Fruit fly (Drosophila melanogaster): Measurements from ENCODE around the gene CG12204.

The CG12204 gene

dm6 chrX:19494830-19495610 is 819 bp upstream of the CG12204 start, which contains the start of the genes ksh, CG14200 and Pfrx (continued):
- TF ChIP-seq lab (GFP tag; optimal IDR thresholded peaks at IDR 0.05) = no peak
- TF ChIP-seq CG11723 (GFP tag; optimal IDR thresholded peaks at IDR 0.05) = no peak
- no peak for TF ChIP-seq odd (GFP tag; optimal IDR thresholded peaks at IDR 0.05)
- no peak for TF ChIP-seq mirr (GFP tag; optimal IDR thresholded peaks at IDR 0.05)
- no peak for TF ChIP-seq sqz (GFP tag; optimal IDR thresholded peaks at IDR 0.05)
- TF ChIP-seq eyg (GFP tag; optimal IDR thresholded peaks at IDR 0.05) = no peak
- TF ChIP-seq CG42726 (GFP tag; IDR thresholded peaks at IDR 0.05; ENCODE audit: partially characterized antibody) = peak; percentile 94
- peak; percentile 45 for TF ChIP-seq E2f2 (GFP tag; IDR thresholded peaks at IDR 0.05)
- no peak for TF ChIP-seq Spps (tag; optimal IDR thresholded peaks at IDR 0.05)
- TF ChIP-seq CG9215 (GFP tag; IDR thresholded peaks at IDR 0.05) = no peak
- no peak for TF ChIP-seq CG16863 (GFP tag; optimal IDR thresholded peaks at IDR 0.05)
- TF ChIP-seq org-1 (GFP tag; optimal IDR thresholded peaks at IDR 0.05) = no peak
- no peak for TF ChIP-seq sim (GFP tag; IDR thresholded peaks at IDR 0.05)
- TF ChIP-seq unc-4 (GFP tag; IDR thresholded peaks at IDR 0.05; ENCODE audit: partially characterized antibody) = peak; percentile 79

- TF ChIP-seq CG15514 (GFP tag; optimal IDR thresholded peaks at IDR 0.05) (peak; percentile 85), CG7839 (tag; optimal IDR thresholded peaks at IDR 0.05) (no peak), CG31365 (tag; optimal IDR thresholded peaks at IDR 0.05) (no peak), Dref (GFP tag; IDR thresholded peaks at IDR 0.05) (peak; percentile 49), CG3163 (GFP tag; optimal IDR thresholded peaks at IDR 0.05) (no peak), lilli (GFP tag; optimal IDR thresholded peaks at IDR 0.05) (peak; percentile 31), CG17186 (GFP tag; optimal IDR thresholded peaks at IDR 0.05) (peak; percentile 41), sens (GFP tag) (peak; percentile 76), CG34224 (GFP tag; IDR thresholded peaks at IDR 0.05; ENCODE audit: partially characterized antibody) (0 out of 3 replicates have a peak, but pooled peaks have one; percentile 22), HLH54F (GFP tag; optimal IDR thresholded peaks at IDR 0.05) (peak; percentile 5), Sin3A (optimal IDR thresholded peaks at IDR 0.05) (peak; percentile 90), crp (GFP tag; optimal IDR thresholded peaks at IDR 0.05) (peak; percentile 54 to 92), unc-4 (GFP tag; IDR thresholded peaks at IDR 0.05; ENCODE audit: partially characterized antibody) (0 out of 2 replicates have a peak, but pooled peaks have one; percentile 22), insv (GFP tag; optimal IDR thresholded peaks at IDR 0.05) (peak; percentile 90 to 98), esg (GFP tag; conservative IDR thresholded peaks at IDR 0.05) (no peak), CG10267 (tag; optimal IDR thresholded peaks at IDR 0.05) (peak; percentile 54), trem (tag; optimal IDR thresholded peaks at IDR 0.05) (peak; percentile 1), slbo (GFP tag; IDR thresholded peaks at IDR 0.05) (no peak), Scr (GFP tag; IDR thresholded peaks at IDR 0.05; ENCODE audit: partially characterized antibody) (0 out of 2 replicates have a peak, but pooled peaks have one; percentile 19), CG14710 (tag; optimal IDR thresholded peaks at IDR 0.05) (peak; percentile 99), stwl (tag; optimal IDR thresholded peaks at IDR 0.05) (peak; percentile 23), NK7.1 (GFP tag; optimal IDR thresholded peaks at IDR 0.05) (no peak), crc (GFP tag; optimal IDR thresholded peaks at IDR 0.05) (no peak), hbn (GFP tag; IDR thresholded peaks at IDR 0.05; ENCODE audit: partially characterized antibody) (0 out of 2 replicates have a peak, but pooled peaks have one; percentile 11), E2f2 (GFP tag; IDR thresholded peaks at IDR 0.05) (peak; percentile 74), CTCF (GFP tag; optimal IDR thresholded peaks at IDR 0.05) (peak; percentile 46), YL-1 (GFP tag; optimal IDR thresholded peaks at IDR 0.05) (peak; percentile 33), CG7357 (GFP tag; IDR thresholded peaks at IDR 0.05) (no peak), Pdp1 (GFP tag; optimal IDR thresholded peaks at IDR 0.05) (peak in 1 of 2 experiments; percentile 95), Aef1 (GFP tag; IDR thresholded peaks at IDR 0.05) (no peak), CG11504 (tag; optimal IDR thresholded peaks at IDR 0.05) (peak; percentile 96), fd3F (GFP tag; optimal IDR thresholded peaks at IDR 0.05) (no peak), phol (tag; optimal IDR thresholded peaks at IDR 0.05) (peak; percentile 35), CG13287 (GFP tag; IDR thresholded peaks at IDR 0.05; ENCODE audit: partially characterized antibody) (peak; percentile 18; the same call in 1 of the 2 replicates), CG13424 (tag; optimal IDR thresholded peaks at IDR 0.05) (no peak)
Observed at dm6 chrX:19491984-19492584, 2.1 kb downstream of the CG12204 start, which contains the start of the genes pcm and ND-18. Gene pcm (minus strand): TSS chrX:19492011. Gene ND-18 (plus strand): TSS chrX:19492421.

Measured in whole organism, embryonic.